Worm (Caenorhabditis elegans) whole organism, L3 larva: Measurements from ENCODE around the gene hphd-1.

Experiments
- ama-1 ChIP-seq: fragments of 150-350 bp; optimal IDR thresholded peaks from 2 replicates; lab custom pipeline; 2018
- ceh-16 ChIP-seq: sonication (generic microtip); optimal IDR thresholded peaks from 2 replicates; lab custom pipeline; 2017; ENCODE audit warnings: missing biosample characterization, missing genetic modification characterization
- elt-1 ChIP-seq: fragments of 150-350 bp; optimal IDR thresholded peaks from 2 replicates; lab custom pipeline; 2014; ENCODE audit warnings: missing biosample characterization, missing genetic modification characterization
- fos-1 ChIP-seq: fragments of 150-350 bp; optimal IDR thresholded peaks from 2 replicates; lab custom pipeline; 2014; ENCODE audit warnings: missing biosample characterization, missing genetic modification characterization
- jun-1 ChIP-seq: fragments of 150-350 bp; optimal IDR thresholded peaks from 2 replicates; lab custom pipeline; 2014; ENCODE audit warnings: missing biosample characterization, missing genetic modification reagents, missing genetic modification characterization
- nhr-12 ChIP-seq: fragments of 150-350 bp; optimal IDR thresholded peaks from 2 replicates; lab custom pipeline; 2014; ENCODE audit warnings: missing biosample characterization, missing genetic modification characterization
- nhr-237 ChIP-seq: fragments of 150-350 bp; optimal IDR thresholded peaks from 2 replicates; lab custom pipeline; 2014; ENCODE audit warnings: missing biosample characterization, missing genetic modification characterization
- sea-2 ChIP-seq: fragments of 150-350 bp; sonication (generic microtip); optimal IDR thresholded peaks from 4 replicates; lab custom pipeline; 2014; ENCODE audit warnings: missing biosample characterization, missing genetic modification reagents, missing genetic modification characterization
- unc-39 ChIP-seq: sonication (generic microtip); optimal IDR thresholded peaks from 4 replicates; lab custom pipeline; 2017; ENCODE audit warnings: missing biosample characterization, missing genetic modification characterization
- unc-62 ChIP-seq: fragments of 150-350 bp; sonication (generic microtip); optimal IDR thresholded peaks from 4 replicates; lab custom pipeline; 2014; ENCODE audit warnings: missing biosample characterization, missing genetic modification reagents, missing genetic modification characterization

ce11 chrII:13025794-13026412, 29.5 kb upstream of the hphd-1 start, which contains the start of gene max-2:
- TF ChIP-seq unc-62 (GFP tag; lab: Kevin White, UChicago) (no peak), unc-39 (tag; lab: Kevin White, UChicago) (no peak), nhr-237 (no peak), sea-2 (GFP tag; lab: Kevin White, UChicago) (no peak), nhr-12 (tag; lab: Kevin White, UChicago) (no peak), ama-1 (lab: Kevin White, UChicago) (no peak), jun-1 (peak; percentile 15), ceh-16 (tag; lab: Kevin White, UChicago) (no peak), elt-1 (tag; lab: Kevin White, UChicago) (no peak), fos-1 (tag; lab: Kevin White, UChicago) (no peak)
